Worm (Caenorhabditis elegans) whole organism, L4/young adult: ENCODE measurements around the gene fbxa-127.

Experiments
- dao-5 ChIP-seq: sonication (generic microtip); optimal IDR thresholded peaks from 2 replicates; lab custom pipeline; 2016; ENCODE audit warnings: missing genotype, missing genetic modification characterization, moderate library complexity, missing compliant biosample characterization
- him-1 ChIP-seq: sonication (generic microtip); optimal IDR thresholded peaks from 2 replicates; lab custom pipeline; 2016; ENCODE audit warnings: missing genotype, missing genetic modification reagents, missing genetic modification characterization, missing compliant biosample characterization

- no peak for TF ChIP-seq him-1
- no peak for TF ChIP-seq dao-5 (tag; lab: Kevin White, UChicago)
These were observed 18.6 kb downstream of the fbxa-127 start, which contains the start of gene dkf-2 for ce11 chrV:16747031-16747672.
